Worm (Caenorhabditis elegans) whole organism, early embryonic: Measurements from ENCODE around the gene F58B4.6.

Experiments used
- B0310.2 ChIP-seq: sonication (generic microtip); optimal IDR thresholded peaks from 2 replicates; lab custom pipeline; 2016; ENCODE audit warnings: mild to moderate bottlenecking, missing genetic modification characterization, missing compliant biosample characterization
- F13C5.2 ChIP-seq: sonication (generic microtip); optimal IDR thresholded peaks from 2 replicates; lab custom pipeline; 2017; ENCODE audit warnings: mild to moderate bottlenecking, missing genetic modification characterization, inconsistent platforms, missing compliant biosample characterization
- aly-1 ChIP-seq: sonication (generic microtip); optimal IDR thresholded peaks from 2 replicates; lab custom pipeline; 2016; ENCODE audit warnings: missing genetic modification characterization, missing compliant biosample characterization
- ama-1 ChIP-seq: fragments of 150-350 bp; optimal IDR thresholded peaks from 2 replicates; lab custom pipeline; 2014
- ceh-13 ChIP-seq: fragments of 200-800 bp; sonication (Bioruptor generic); optimal IDR thresholded peaks from 2 replicates; lab custom pipeline; 2018; ENCODE audit warnings: mild to moderate bottlenecking, missing genetic modification characterization, missing compliant biosample characterization
- ceh-36 ChIP-seq: sonication (generic microtip); optimal IDR thresholded peaks from 2 replicates; lab custom pipeline; 2016; ENCODE audit warnings: missing genetic modification characterization, inconsistent platforms, missing compliant biosample characterization
- ets-7 ChIP-seq: sonication (generic microtip); optimal IDR thresholded peaks from 2 replicates; lab custom pipeline; 2016; ENCODE audit warnings: missing genotype, missing genetic modification characterization, missing compliant biosample characterization
- flt-1 ChIP-seq: fragments of 200-800 bp; sonication (Bioruptor generic); IDR thresholded peaks from 2 replicates; pipeline ENCODE4 v1.3.6; 2022; ENCODE audit warnings: missing genetic modification characterization, missing compliant biosample characterization
- hmbx-1 ChIP-seq: sonication (generic microtip); optimal IDR thresholded peaks from 2 replicates; lab custom pipeline; 2016; ENCODE audit warnings: mild to moderate bottlenecking, missing genetic modification characterization, missing compliant biosample characterization
- hmg-4 ChIP-seq: fragments of 200-800 bp; sonication (Bioruptor generic); optimal IDR thresholded peaks from 2 replicates; lab custom pipeline; 2018; ENCODE audit warnings: mild to moderate bottlenecking, missing genetic modification characterization, missing compliant biosample characterization
- hnd-1 ChIP-seq: sonication (generic microtip); optimal IDR thresholded peaks from 2 replicates; lab custom pipeline; 2016; ENCODE audit warnings: missing genetic modification characterization, missing compliant biosample characterization
- pes-1 ChIP-seq: fragments of 200-800 bp; sonication (Bioruptor generic); IDR thresholded peaks from 2 replicates; pipeline ENCODE4 v1.3.6; 2022; ENCODE audit warnings: missing genetic modification reagents, missing genetic modification characterization, missing compliant biosample characterization
- scrt-1 ChIP-seq: fragments of 200-800 bp; sonication (Bioruptor generic); IDR thresholded peaks from 2 replicates; pipeline ENCODE4 v1.3.6; 2022; ENCODE audit warnings: missing genetic modification characterization, missing compliant biosample characterization
- sea-1 ChIP-seq: fragments of 200-800 bp; sonication (Bioruptor generic); conservative IDR thresholded peaks from 2 replicates; pipeline ENCODE4 v1.3.6; 2022; ENCODE audit warnings: missing genetic modification characterization, missing compliant biosample characterization
- tbx-11 ChIP-seq: fragments of 200-800 bp; sonication (Bioruptor generic); IDR thresholded peaks from 2 replicates; pipeline ENCODE4 v1.3.6; 2022; ENCODE audit warnings: missing genetic modification characterization, missing compliant biosample characterization
- tbx-37 ChIP-seq: fragments of 200-800 bp; sonication (Bioruptor generic); conservative IDR thresholded peaks from 2 replicates; pipeline ENCODE4 v1.3.6; 2022; ENCODE audit warnings: missing genetic modification reagents, missing genetic modification characterization, missing compliant biosample characterization
- tra-4 ChIP-seq: sonication (generic microtip); optimal IDR thresholded peaks from 2 replicates; lab custom pipeline; 2017; ENCODE audit warnings: missing genetic modification characterization, missing compliant biosample characterization

The F58B4.6 gene

DNA sequence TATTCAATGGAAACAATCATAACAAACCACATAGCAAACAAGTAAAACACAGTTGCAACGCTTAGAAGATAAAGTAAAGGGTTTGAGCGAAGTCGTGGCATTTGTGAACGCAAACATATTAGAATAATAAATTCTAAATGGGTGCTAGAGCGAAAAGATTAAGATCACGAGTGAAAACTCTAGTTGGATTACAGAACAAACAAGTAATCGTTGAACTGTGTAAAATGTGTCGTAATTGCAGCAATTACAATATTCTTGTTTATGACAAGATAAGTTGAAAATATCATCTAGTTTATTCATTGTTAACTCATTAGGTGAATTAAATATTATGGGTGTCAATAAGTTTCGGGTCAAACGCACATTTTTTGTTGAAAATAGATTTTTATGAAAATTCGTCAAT lies 22.1 kb upstream of the F58B4.6 start, which contains the start of gene F32D8.8:
Gene F32D8.8 (minus strand): TSS at position 101 of the 400 bp plus-strand sequence.
- TF ChIP-seq aly-1 (tag; lab: Kevin White, UChicago) = no peak
- TF ChIP-seq ceh-36 (tag; lab: Kevin White, UChicago) = no peak
- TF ChIP-seq ets-7 (tag; lab: Kevin White, UChicago) = no peak

DNA sequence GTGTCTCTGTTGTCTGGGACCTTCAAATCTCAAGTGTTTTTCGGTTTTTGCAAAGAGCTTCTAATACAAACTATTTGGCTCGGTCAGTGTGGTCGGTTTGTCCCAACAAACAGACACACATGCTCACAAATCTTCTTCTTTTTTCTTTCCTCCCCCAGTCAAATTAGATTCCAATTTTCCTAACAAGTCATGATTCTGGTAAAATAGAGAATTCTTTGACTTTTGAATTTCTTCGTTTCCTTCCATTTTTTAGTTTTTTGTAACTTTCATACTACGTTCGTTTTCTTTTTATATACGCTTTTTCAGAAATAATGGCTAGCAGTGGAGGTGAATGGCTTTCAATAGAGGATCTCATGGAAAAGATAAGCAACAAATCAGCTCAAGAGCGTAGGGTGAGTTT lies 21.1 kb upstream of the F58B4.6 start, which contains the start of gene F32D8.15:
Gene F32D8.15 (plus strand): TSS at position 301 of the 400 bp plus-strand sequence.
- TF ChIP-seq ama-1 (lab: Kevin White, UChicago) = no peak

DNA sequence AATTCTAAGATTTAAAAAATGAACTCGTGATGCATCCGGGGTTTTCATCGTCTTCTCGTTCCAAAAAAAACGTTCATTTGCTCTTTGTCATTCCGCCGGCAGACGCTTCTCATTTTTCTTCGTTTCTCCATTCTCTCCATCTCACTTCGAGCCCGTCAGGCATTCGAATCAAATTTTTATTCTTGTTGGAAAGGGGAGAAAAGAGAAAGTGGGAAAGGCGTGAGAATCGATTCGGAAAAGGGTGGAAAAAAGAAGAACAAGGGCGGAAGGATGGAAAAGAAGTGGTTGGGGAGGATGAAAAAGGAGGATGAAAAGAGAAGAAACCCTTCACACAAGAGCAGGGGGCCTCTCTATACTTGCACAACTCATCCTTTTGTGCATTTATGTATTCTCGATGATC lies 20.0 kb upstream of the F58B4.6 start:
- no peak for TF ChIP-seq hnd-1 (tag; lab: Kevin White, UChicago)
- TF ChIP-seq hmbx-1 (tag; lab: Kevin White, UChicago) = no peak
- no peak for TF ChIP-seq ceh-36 (tag; lab: Kevin White, UChicago)
- no peak for TF ChIP-seq tbx-11 (GFP tag; lab: Robert Waterston, UW)

DNA sequence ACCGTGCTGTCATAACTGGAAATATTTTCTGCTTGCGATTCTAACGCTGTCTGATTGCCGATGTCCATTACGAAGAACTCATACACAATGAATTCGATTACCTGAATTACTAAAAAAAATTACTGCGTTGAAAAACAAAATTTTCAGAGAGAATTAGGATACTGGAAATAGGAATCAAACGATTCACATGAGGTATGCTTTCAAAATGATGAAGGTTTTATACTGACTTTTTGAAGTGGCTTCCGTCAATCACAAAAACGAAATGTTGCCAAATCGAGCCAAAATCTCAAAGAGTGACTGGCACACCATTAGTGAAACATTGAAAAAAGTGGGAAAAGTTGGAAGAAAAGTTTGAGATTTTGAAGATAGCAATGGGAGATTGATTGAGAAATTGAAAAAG lies 15.8 kb upstream of the F58B4.6 start, which contains the start of gene zzz-1:
Gene zzz-1 (minus strand): TSS at position 101 of the 400 bp plus-strand sequence.
- TF ChIP-seq tra-4 (tag; lab: Kevin White, UChicago) = no peak
- no peak for TF ChIP-seq tbx-37 (GFP tag; lab: Robert Waterston, UW)
- no peak for TF ChIP-seq flt-1

DNA sequence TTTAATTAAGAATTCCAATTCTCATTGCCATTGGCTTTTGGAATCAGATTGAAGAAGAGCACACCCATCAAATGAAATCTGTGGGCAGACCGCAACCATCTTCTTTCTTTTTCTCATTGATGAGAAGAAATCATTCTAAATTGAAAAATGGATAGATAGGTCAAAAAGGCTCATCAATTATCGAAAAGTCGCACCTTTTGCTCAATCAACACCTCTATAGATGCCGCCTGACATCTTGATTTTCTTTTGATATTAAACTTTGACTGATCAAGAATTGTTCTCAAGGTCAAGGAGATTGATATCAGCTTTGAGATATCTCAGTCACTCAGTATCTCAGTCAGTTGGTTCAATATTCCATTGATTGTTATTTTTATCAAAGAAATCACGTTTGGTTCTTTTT lies 14.9 kb upstream of the F58B4.6 start:
- TF ChIP-seq hmbx-1 (tag; lab: Kevin White, UChicago) = no peak
- TF ChIP-seq ceh-13 (GFP tag; lab: Kevin White, UChicago) = no peak
- no peak for TF ChIP-seq aly-1 (tag; lab: Kevin White, UChicago)
- no peak for TF ChIP-seq hnd-1 (tag; lab: Kevin White, UChicago)
- no peak for TF ChIP-seq flt-1
- TF ChIP-seq ama-1 (lab: Kevin White, UChicago) = no peak

DNA sequence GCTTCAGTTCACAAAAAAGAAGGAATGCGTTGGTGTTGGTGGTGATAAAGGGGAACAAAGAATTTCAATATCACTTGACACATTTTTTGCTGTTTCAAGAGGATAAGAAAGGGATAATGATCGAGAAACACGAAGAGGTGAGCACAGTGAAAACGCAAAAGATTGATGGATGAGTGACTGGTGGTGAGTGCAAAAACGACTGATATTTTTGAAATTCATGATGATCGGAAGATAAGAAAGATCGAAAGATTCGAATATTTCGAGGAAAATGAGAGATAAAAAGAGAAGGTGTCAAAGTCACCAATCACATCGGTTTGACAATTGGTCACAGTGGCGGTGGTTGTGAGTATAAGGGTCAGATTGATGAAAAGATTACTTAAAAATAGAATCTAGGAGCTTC lies 8.9 kb upstream of the F58B4.6 start:
- TF ChIP-seq ceh-13 (GFP tag; lab: Kevin White, UChicago) = no peak
- TF ChIP-seq hmg-4 (GFP tag; lab: Kevin White, UChicago) = no peak
- no peak for TF ChIP-seq hnd-1 (tag; lab: Kevin White, UChicago)
- TF ChIP-seq tbx-11 (GFP tag; lab: Robert Waterston, UW) = no peak
- TF ChIP-seq scrt-1 (GFP tag; lab: Robert Waterston, UW) = no peak
- TF ChIP-seq tbx-37 (GFP tag; lab: Robert Waterston, UW) = no peak
- no peak for TF ChIP-seq aly-1 (tag; lab: Kevin White, UChicago)
- TF ChIP-seq hmbx-1 (tag; lab: Kevin White, UChicago) = no peak
- no peak for TF ChIP-seq B0310.2
- TF ChIP-seq F13C5.2 (tag; lab: Kevin White, UChicago) = no peak
- no peak for TF ChIP-seq flt-1
- TF ChIP-seq ama-1 (lab: Kevin White, UChicago) = no peak
- no peak for TF ChIP-seq ceh-36 (tag; lab: Kevin White, UChicago)
- TF ChIP-seq ets-7 (tag; lab: Kevin White, UChicago) = no peak
- TF ChIP-seq pes-1 (GFP tag; lab: Robert Waterston, UW) = no peak
- no peak for TF ChIP-seq tra-4 (tag; lab: Kevin White, UChicago)

DNA sequence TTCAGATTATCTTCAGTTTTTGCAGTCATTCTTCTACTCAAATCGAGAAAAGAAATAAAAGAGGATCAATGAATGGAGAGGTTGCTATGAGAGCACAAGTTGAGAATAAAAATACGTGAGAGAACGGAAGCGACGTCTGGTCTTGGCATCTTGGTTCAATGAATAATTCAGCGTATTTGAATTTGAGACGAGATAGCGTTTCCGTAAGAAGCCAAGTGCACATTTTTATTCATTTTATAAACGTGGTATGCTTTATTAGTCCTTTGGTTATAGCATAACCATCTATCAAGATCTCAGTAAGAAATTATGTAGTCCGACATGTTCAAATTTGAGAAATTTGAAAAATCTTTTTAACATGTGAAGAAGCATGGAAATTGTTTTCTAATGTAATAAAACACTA lies 6.5 kb upstream of the F58B4.6 start, which contains the start of gene F58B4.2:
Gene F58B4.2 (minus strand): TSS at position 101 of the 400 bp plus-strand sequence.
- TF ChIP-seq tbx-11 (GFP tag; lab: Robert Waterston, UW) (no peak), tra-4 (tag; lab: Kevin White, UChicago) (no peak), pes-1 (GFP tag; lab: Robert Waterston, UW) (no peak), tbx-37 (GFP tag; lab: Robert Waterston, UW) (no peak), hmbx-1 (tag; lab: Kevin White, UChicago) (no peak), flt-1 (no peak), aly-1 (tag; lab: Kevin White, UChicago) (no peak), ceh-13 (GFP tag; lab: Kevin White, UChicago) (no peak), ama-1 (lab: Kevin White, UChicago) (no peak), scrt-1 (GFP tag; lab: Robert Waterston, UW) (no peak), B0310.2 (no peak), hmg-4 (GFP tag; lab: Kevin White, UChicago) (no peak), ets-7 (tag; lab: Kevin White, UChicago) (no peak), F13C5.2 (tag; lab: Kevin White, UChicago) (no peak), hnd-1 (tag; lab: Kevin White, UChicago) (no peak)

DNA sequence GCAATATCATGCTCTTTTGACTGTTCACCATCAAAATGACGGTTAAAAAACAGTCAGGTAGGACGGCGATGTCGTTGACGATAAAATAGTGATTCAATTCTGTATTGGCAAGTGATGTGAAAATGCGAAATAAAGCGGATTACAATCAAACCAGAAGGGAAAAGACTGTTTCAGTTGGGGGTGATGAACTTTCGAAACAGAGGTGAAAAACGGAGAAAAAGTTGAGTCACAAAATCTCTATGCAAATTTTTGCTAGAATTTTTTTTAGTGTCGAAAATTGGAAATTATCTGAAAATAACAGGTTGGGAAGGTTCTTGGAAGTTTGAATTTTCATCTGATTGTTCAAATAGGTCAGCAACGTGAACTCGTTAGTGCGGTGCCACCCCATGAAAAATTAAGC lies 3.1 kb upstream of the F58B4.6 start, which contains the start of gene nas-31:
Gene nas-31 (minus strand): TSS at position 101 of the 400 bp plus-strand sequence.
- TF ChIP-seq B0310.2 = no peak
- TF ChIP-seq tbx-37 (GFP tag; lab: Robert Waterston, UW) = no peak
- no peak for TF ChIP-seq sea-1 (GFP tag; lab: Robert Waterston, UW)
- TF ChIP-seq ets-7 (tag; lab: Kevin White, UChicago) = no peak
- no peak for TF ChIP-seq pes-1 (GFP tag; lab: Robert Waterston, UW)
- no peak for TF ChIP-seq tra-4 (tag; lab: Kevin White, UChicago)
- TF ChIP-seq F13C5.2 (tag; lab: Kevin White, UChicago) = no peak
- TF ChIP-seq aly-1 (tag; lab: Kevin White, UChicago) = no peak
- TF ChIP-seq hnd-1 (tag; lab: Kevin White, UChicago) = no peak
- TF ChIP-seq tbx-11 (GFP tag; lab: Robert Waterston, UW) = no peak
- no peak for TF ChIP-seq flt-1
- TF ChIP-seq hmg-4 (GFP tag; lab: Kevin White, UChicago) = no peak
- no peak for TF ChIP-seq ama-1 (lab: Kevin White, UChicago)
- no peak for TF ChIP-seq ceh-13 (GFP tag; lab: Kevin White, UChicago)
- no peak for TF ChIP-seq ceh-36 (tag; lab: Kevin White, UChicago)
- TF ChIP-seq hmbx-1 (tag; lab: Kevin White, UChicago) = no peak
- TF ChIP-seq scrt-1 (GFP tag; lab: Robert Waterston, UW) = no peak
